Worm (Caenorhabditis elegans): ENCODE results near the gene F33G12.7.

DNA sequence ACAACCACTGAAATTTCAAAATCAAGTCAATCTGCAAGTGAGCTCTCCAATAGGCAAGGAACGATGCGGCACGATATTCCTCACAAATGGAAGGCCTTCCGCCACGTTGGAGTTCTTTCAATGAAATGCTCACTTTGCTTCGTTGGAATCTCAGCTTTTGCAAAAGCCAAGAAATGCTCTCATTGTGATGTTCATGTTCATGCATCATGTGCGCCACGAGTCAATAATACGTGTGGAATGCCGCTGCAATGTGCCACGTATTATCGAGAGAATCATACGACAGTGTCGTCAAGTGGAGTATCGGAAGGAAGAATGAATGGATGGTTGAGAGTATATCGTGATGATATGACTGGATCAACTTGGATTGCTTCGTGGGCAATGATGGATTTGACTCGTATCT, 38.6 kb downstream of the F33G12.7 start:
- TF ChIP-seq ama-1 (optimal IDR thresholded peaks at IDR 0.05): no peak
- no peak for TF ChIP-seq nhr-71 (tag; optimal IDR thresholded peaks at IDR 0.05)
- no peak for TF ChIP-seq skn-1 (tag; optimal IDR thresholded peaks at IDR 0.05)
- no peak for TF ChIP-seq sptf-1 (tag; optimal IDR thresholded peaks at IDR 0.05)
- TF ChIP-seq unc-62 (GFP tag; optimal IDR thresholded peaks at IDR 0.05): no peak
- no peak for TF ChIP-seq elt-2 (tag; optimal IDR thresholded peaks at IDR 0.05)
- TF ChIP-seq nhr-28 (tag; optimal IDR thresholded peaks at IDR 0.05): no peak
- no peak for TF ChIP-seq fos-1 (tag; optimal IDR thresholded peaks at IDR 0.05)
- no peak for TF ChIP-seq ces-1 (GFP tag; optimal IDR thresholded peaks at IDR 0.05)
- no peak for TF ChIP-seq sox-4 (tag; optimal IDR thresholded peaks at IDR 0.05)
- TF ChIP-seq unc-98 (GFP tag; IDR thresholded peaks at IDR 0.05): no peak
- no peak for TF ChIP-seq alr-1 (tag; optimal IDR thresholded peaks at IDR 0.05; ENCODE audit: borderline replicate concordance)

Measured in whole organism, L1 larva.